Worm (Caenorhabditis elegans): ENCODE data around the gene F38A6.5.

F38A6.5 gene

ce11 chrV:20770846-20771245 lies 2.7 kb downstream of the F38A6.5 start (continued):
- no peak for TF ChIP-seq vab-7 (GFP tag; IDR thresholded peaks at IDR 0.05)
- peak; percentile 13 for TF ChIP-seq hlh-30 (tag; optimal IDR thresholded peaks at IDR 0.05; ENCODE audit: insufficient read depth)
- TF ChIP-seq zip-11 (GFP tag; IDR thresholded peaks at IDR 0.05): no peak
- TF ChIP-seq dmd-6 (GFP tag; IDR thresholded peaks at IDR 0.05): peak; percentile 59
- TF ChIP-seq ctbp-1 (GFP tag; IDR thresholded peaks at IDR 0.05): no peak
- TF ChIP-seq F26F4.8 (GFP tag; conservative IDR thresholded peaks at IDR 0.05): no peak
- no peak for TF ChIP-seq daf-12 (tag; optimal IDR thresholded peaks at IDR 0.05)
- TF ChIP-seq nhr-77 (tag; optimal IDR thresholded peaks at IDR 0.05): no peak
- no peak for TF ChIP-seq set-16 (GFP tag; IDR thresholded peaks at IDR 0.05)
- no peak for TF ChIP-seq F10B5.3 (tag; optimal IDR thresholded peaks at IDR 0.05)
- TF ChIP-seq lin-1 (GFP tag; IDR thresholded peaks at IDR 0.05): no peak
- no peak for TF ChIP-seq attf-4 (tag; optimal IDR thresholded peaks at IDR 0.05)
- peak; percentile 63 for TF ChIP-seq dve-1 (tag; optimal IDR thresholded peaks at IDR 0.05; ENCODE audit: insufficient read depth)
- no peak for TF ChIP-seq D1046.2 (GFP tag; IDR thresholded peaks at IDR 0.05)
- no peak for TF ChIP-seq nhr-11 (tag; optimal IDR thresholded peaks at IDR 0.05)
- TF ChIP-seq ceh-28 (tag; optimal IDR thresholded peaks at IDR 0.05): no peak
- TF ChIP-seq ceh-32 (tag; optimal IDR thresholded peaks at IDR 0.05; ENCODE audit: poor library complexity): no peak

- TF ChIP-seq lin-13 (GFP tag; optimal IDR thresholded peaks at IDR 0.05): no peak
- no peak for TF ChIP-seq aly-2 (tag; optimal IDR thresholded peaks at IDR 0.05)
- no peak for TF ChIP-seq daf-16 (GFP tag; optimal IDR thresholded peaks at IDR 0.05)
- TF ChIP-seq daf-16 (tag; optimal IDR thresholded peaks at IDR 0.05): no peak
- TF ChIP-seq mep-1 (tag; optimal IDR thresholded peaks at IDR 0.05): no peak
- no peak for TF ChIP-seq zfp-3 (GFP tag; conservative IDR thresholded peaks at IDR 0.05)
- TF ChIP-seq nhr-6 (tag; optimal IDR thresholded peaks at IDR 0.05): no peak
- TF ChIP-seq dmd-6 (GFP tag; IDR thresholded peaks at IDR 0.05): no peak
- TF ChIP-seq nhr-77 (tag; optimal IDR thresholded peaks at IDR 0.05): no peak
- TF ChIP-seq unc-62 (GFP tag; optimal IDR thresholded peaks at IDR 0.05 in 1 of 2): no peak
- TF ChIP-seq unc-62 (tag; optimal IDR thresholded peaks at IDR 0.05): no peak
- no peak for TF ChIP-seq Y75B8A.6 (GFP tag; IDR thresholded peaks at IDR 0.05)
- no peak for TF ChIP-seq fos-1 (tag; optimal IDR thresholded peaks at IDR 0.05)
- no peak for TF ChIP-seq zip-11 (GFP tag; IDR thresholded peaks at IDR 0.05)
These were observed 3.5 kb downstream of the F38A6.5 start, which contains the start of gene elp-1 for ce11 chrV:20770061-20770460. Gene elp-1 (minus strand): TSS chrV:20770161.

- TF ChIP-seq pha-4 (GFP tag; IDR thresholded peaks at IDR 0.05) (no peak), pha-4 (tag; optimal IDR thresholded peaks at IDR 0.05) (peak; percentile 69), spr-3 (GFP tag; optimal IDR thresholded peaks at IDR 0.05) (no peak)
These were observed 10.4 kb downstream of the F38A6.5 start for ce11 chrV:20763192-20763591.

ce11 chrV:20761758-20762157 lies 11.8 kb downstream of the F38A6.5 start:
- no peak; the same call in 1 of the 2 replicates for TF ChIP-seq pha-4 (GFP tag; IDR thresholded peaks at IDR 0.05)
- TF ChIP-seq pha-4 (tag; optimal IDR thresholded peaks at IDR 0.05): peak; percentile 99
- no peak for TF ChIP-seq spr-1 (tag; optimal IDR thresholded peaks at IDR 0.05)

DNA sequence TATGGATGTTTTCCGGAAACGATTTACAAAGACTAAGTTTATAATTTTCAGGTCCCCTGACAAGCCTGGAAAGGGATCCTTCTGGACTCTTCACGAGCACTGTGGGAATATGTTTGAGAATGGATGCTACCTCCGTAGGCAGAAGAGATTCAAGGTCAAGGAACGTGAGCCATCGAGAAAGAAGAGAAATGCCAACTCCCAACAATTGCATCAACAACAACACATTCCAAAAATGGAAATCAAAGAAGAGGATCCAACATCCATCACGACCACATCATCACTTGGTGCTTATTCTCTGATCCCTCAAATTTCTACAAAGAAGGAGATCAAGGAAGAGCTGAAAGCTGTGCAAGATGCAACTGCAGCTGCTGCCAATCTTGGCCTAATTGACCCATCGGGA lies 15.4 kb downstream of the F38A6.5 start:
- TF ChIP-seq aha-1 (tag) (peak; percentile 95), aly-2 (tag; optimal IDR thresholded peaks at IDR 0.05) (no peak), unc-62 (GFP tag; optimal IDR thresholded peaks at IDR 0.05 in 1 of 2) (peak in 1 of 2 experiments; percentile 90), unc-62 (tag; optimal IDR thresholded peaks at IDR 0.05) (no peak), egl-43 (GFP tag; IDR thresholded peaks at IDR 0.05) (0 out of 2 replicates have a peak, but pooled peaks have one; percentile 31)

All from whole organism, L4 larva.